Worm (Caenorhabditis elegans): ENCODE measurements around the gene ZK673.11.
A peak's percentile ranks its signal among the peaks of the same experiment; 100 is the strongest.

Gene ZK673.11

ce11 chrII:10461207-10461606 is 4.1 kb downstream of the ZK673.11 start, which contains the start of gene ZK673.5:
ZK673.5 (plus strand) TSS chrII:10461507.
- TF ChIP-seq dmd-6 (GFP tag; IDR thresholded peaks at IDR 0.05) (no peak), unc-62 (GFP tag; optimal IDR thresholded peaks at IDR 0.05 in 1 of 2) (no peak), unc-62 (tag; optimal IDR thresholded peaks at IDR 0.05) (no peak), ztf-7 (tag; optimal IDR thresholded peaks at IDR 0.05) (no peak), lin-1 (GFP tag; IDR thresholded peaks at IDR 0.05) (no peak), Y5F2A.4 (GFP tag; optimal IDR thresholded peaks at IDR 0.05) (no peak), ztf-11 (tag; optimal IDR thresholded peaks at IDR 0.05) (no peak), zip-2 (tag; optimal IDR thresholded peaks at IDR 0.05) (no peak), ceh-32 (tag; optimal IDR thresholded peaks at IDR 0.05; ENCODE audit: poor library complexity) (no peak), nhr-10 (tag; optimal IDR thresholded peaks at IDR 0.05) (no peak), dmd-8 (GFP tag; IDR thresholded peaks at IDR 0.05) (no peak), nhr-11 (tag; optimal IDR thresholded peaks at IDR 0.05) (no peak), mep-1 (tag; optimal IDR thresholded peaks at IDR 0.05) (no peak), mxl-2 (GFP tag; conservative IDR thresholded peaks at IDR 0.05) (no peak), Y105C5A.15 (GFP tag; IDR thresholded peaks at IDR 0.05) (no peak), ceh-44 (GFP tag; IDR thresholded peaks at IDR 0.05) (no peak), vab-7 (GFP tag; IDR thresholded peaks at IDR 0.05) (no peak), zfp-3 (GFP tag; conservative IDR thresholded peaks at IDR 0.05) (no peak)

ce11 chrII:10464230-10464920 is 7.3 kb downstream of the ZK673.11 start, which contains the start of the genes ZK673.6 and sdz-37:
ZK673.6 (minus strand) TSS chrII:10464330.
sdz-37 (plus strand) TSS chrII:10464870.
- TF ChIP-seq fkh-10 (GFP tag; optimal IDR thresholded peaks at IDR 0.05) (no peak), attf-4 (tag; optimal IDR thresholded peaks at IDR 0.05) (no peak), hlh-11 (tag; optimal IDR thresholded peaks at IDR 0.05) (no peak), ama-1 (optimal IDR thresholded peaks at IDR 0.05) (no peak), ces-1 (GFP tag; optimal IDR thresholded peaks at IDR 0.05) (no peak), ztf-11 (tag; optimal IDR thresholded peaks at IDR 0.05) (no peak), set-16 (GFP tag; IDR thresholded peaks at IDR 0.05) (no peak), mxl-3 (GFP tag; optimal IDR thresholded peaks at IDR 0.05) (no peak), duxl-1 (tag; optimal IDR thresholded peaks at IDR 0.05; ENCODE audit: poor library complexity) (no peak), Y75B8A.6 (GFP tag; IDR thresholded peaks at IDR 0.05) (no peak), Y48G9A.11 (GFP tag; IDR thresholded peaks at IDR 0.05) (no peak), nhr-41 (GFP tag; IDR thresholded peaks at IDR 0.05) (no peak), lim-7 (GFP tag; IDR thresholded peaks at IDR 0.05) (no peak)

- TF ChIP-seq ama-1 (optimal IDR thresholded peaks at IDR 0.05) = no peak
Observed at ce11 chrII:10466552-10466951, 9.5 kb downstream of the ZK673.11 start, which contains the start of gene tnc-2. tnc-2 (plus strand) TSS chrII:10466852.

ce11 chrII:10470159-10470558 is 13.1 kb downstream of the ZK673.11 start, which contains the start of gene clec-143:
clec-143 (minus strand) TSS chrII:10470297.
- no peak for TF ChIP-seq lsy-2 (tag; optimal IDR thresholded peaks at IDR 0.05)
- no peak for TF ChIP-seq spr-1 (tag; optimal IDR thresholded peaks at IDR 0.05)
- peak in 1 of 2 experiments; percentile 67 for TF ChIP-seq unc-62 (GFP tag; optimal IDR thresholded peaks at IDR 0.05 in 1 of 2)
- no peak for TF ChIP-seq unc-62 (tag; optimal IDR thresholded peaks at IDR 0.05)
- peak; percentile 88 for TF ChIP-seq pqm-1 (tag; optimal IDR thresholded peaks at IDR 0.05)
- no peak for TF ChIP-seq lin-13 (GFP tag; optimal IDR thresholded peaks at IDR 0.05)
- TF ChIP-seq mxl-2 (GFP tag; conservative IDR thresholded peaks at IDR 0.05) = no peak
- TF ChIP-seq nhr-6 (tag; optimal IDR thresholded peaks at IDR 0.05) = no peak
- TF ChIP-seq nhr-28 (tag; optimal IDR thresholded peaks at IDR 0.05) = peak; percentile 45
- TF ChIP-seq nhr-10 (tag; optimal IDR thresholded peaks at IDR 0.05) = no peak
